Fruit fly (Drosophila melanogaster): ENCODE data around the gene CG14664.

The CG14664 gene

dm6 chr3R:5232197-5232607 lies 8.3 kb downstream of the CG14664 start, which contains the start of the genes Kat60 and Mms19:
Gene Kat60 (minus strand): TSS chr3R:5232209.
Gene Mms19 (plus strand): TSS chr3R:5232543.
- TF ChIP-seq pad (GFP tag; optimal IDR thresholded peaks at IDR 0.05): peak; percentile 58
- peak; percentile 93 for TF ChIP-seq toe (GFP tag; optimal IDR thresholded peaks at IDR 0.05)
- TF ChIP-seq CG7045 (GFP tag; optimal IDR thresholded peaks at IDR 0.05): peak; percentile 64
- TF ChIP-seq CG5204 (GFP tag; optimal IDR thresholded peaks at IDR 0.05): no peak
- no peak for TF ChIP-seq cnc (optimal IDR thresholded peaks at IDR 0.05)
- no peak for TF ChIP-seq cic (GFP tag; optimal IDR thresholded peaks at IDR 0.05)
- no peak for TF ChIP-seq kay (GFP tag; ENCODE audit: borderline replicate concordance)
- peak; percentile 17 for TF ChIP-seq Crg-1 (GFP tag; optimal IDR thresholded peaks at IDR 0.05)
- TF ChIP-seq CG33017 (tag; optimal IDR thresholded peaks at IDR 0.05): peak; percentile 44
- TF ChIP-seq Mnt (GFP tag; optimal IDR thresholded peaks at IDR 0.05): peak; percentile 80
- peak; percentile 56 for TF ChIP-seq CG11617 (GFP tag; optimal IDR thresholded peaks at IDR 0.05)
- peak; percentile 61 for TF ChIP-seq CG7101 (tag; optimal IDR thresholded peaks at IDR 0.05)
- TF ChIP-seq bab1 (GFP tag; optimal IDR thresholded peaks at IDR 0.05): peak; percentile 32
- TF ChIP-seq ovo (GFP tag; optimal IDR thresholded peaks at IDR 0.05): peak; percentile 62
- peak; percentile 59 for TF ChIP-seq Clk (GFP tag; optimal IDR thresholded peaks at IDR 0.05)
- no peak for TF ChIP-seq Hr96 (GFP tag; optimal IDR thresholded peaks at IDR 0.05)
- peak; percentile 43 for TF ChIP-seq CG12768 (GFP tag; optimal IDR thresholded peaks at IDR 0.05)
- peak; percentile 86 for TF ChIP-seq CG1620 (GFP tag; optimal IDR thresholded peaks at IDR 0.05)
- peak; percentile 91 for TF ChIP-seq CG14711 (tag; optimal IDR thresholded peaks at IDR 0.05)
- TF ChIP-seq tj (GFP tag; optimal IDR thresholded peaks at IDR 0.05): peak; percentile 76

- no peak for TF ChIP-seq Crg-1 (GFP tag; optimal IDR thresholded peaks at IDR 0.05)
- no peak for TF ChIP-seq Hr96 (GFP tag; optimal IDR thresholded peaks at IDR 0.05)
Observed at dm6 chr3R:5237215-5237614, 13.3 kb downstream of the CG14664 start, which contains the start of gene rtp. Gene rtp (minus strand): TSS chr3R:5237315.

DNA sequence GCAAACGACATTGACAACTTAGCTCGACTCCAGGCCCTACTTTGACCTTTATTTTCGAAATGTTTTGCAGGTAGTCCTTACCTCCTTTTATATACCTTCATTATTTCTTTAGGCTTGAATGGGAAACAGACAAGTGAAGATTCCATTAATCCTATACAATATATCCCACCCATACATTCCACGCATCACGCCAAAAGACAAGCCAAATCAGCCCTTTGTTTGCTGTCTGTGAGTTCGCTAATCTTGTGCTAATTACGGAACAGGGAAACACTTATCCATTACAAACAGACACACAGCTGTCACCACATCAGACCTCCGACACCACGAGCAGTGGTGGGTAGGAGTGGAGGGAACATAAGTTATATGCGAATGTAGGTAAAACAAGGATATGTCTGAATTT lies 16.8 kb downstream of the CG14664 start, which contains the start of gene CG33293:
Gene CG33293, minus strand, starts transcription at position 15 of the 400 bp plus-strand sequence.
- TF ChIP-seq CG33017 (tag; optimal IDR thresholded peaks at IDR 0.05) (no peak), Mnt (GFP tag; optimal IDR thresholded peaks at IDR 0.05) (no peak), toe (GFP tag; optimal IDR thresholded peaks at IDR 0.05) (no peak), CG5204 (GFP tag; optimal IDR thresholded peaks at IDR 0.05) (no peak)

dm6 chr3R:5246950-5247349 lies 23.0 kb downstream of the CG14664 start:
- TF ChIP-seq CG7045 (GFP tag; optimal IDR thresholded peaks at IDR 0.05): no peak
- no peak for TF ChIP-seq CG14711 (tag; optimal IDR thresholded peaks at IDR 0.05)
- TF ChIP-seq toe (GFP tag; optimal IDR thresholded peaks at IDR 0.05): no peak
- no peak for TF ChIP-seq kay (GFP tag; ENCODE audit: borderline replicate concordance)
- TF ChIP-seq Hr96 (GFP tag; optimal IDR thresholded peaks at IDR 0.05): no peak
- TF ChIP-seq cnc (optimal IDR thresholded peaks at IDR 0.05): no peak
- no peak for TF ChIP-seq CG1620 (GFP tag; optimal IDR thresholded peaks at IDR 0.05)
- no peak for TF ChIP-seq ovo (GFP tag; optimal IDR thresholded peaks at IDR 0.05)
- no peak for TF ChIP-seq pad (GFP tag; optimal IDR thresholded peaks at IDR 0.05)
- no peak for TF ChIP-seq tj (GFP tag; optimal IDR thresholded peaks at IDR 0.05)
- TF ChIP-seq CG12768 (GFP tag; optimal IDR thresholded peaks at IDR 0.05): no peak
- TF ChIP-seq CG5204 (GFP tag; optimal IDR thresholded peaks at IDR 0.05): no peak
- TF ChIP-seq cic (GFP tag; optimal IDR thresholded peaks at IDR 0.05): no peak
- no peak for TF ChIP-seq Clk (GFP tag; optimal IDR thresholded peaks at IDR 0.05)
- TF ChIP-seq Mnt (GFP tag; optimal IDR thresholded peaks at IDR 0.05): no peak
- TF ChIP-seq Crg-1 (GFP tag; optimal IDR thresholded peaks at IDR 0.05): no peak
- TF ChIP-seq bab1 (GFP tag; optimal IDR thresholded peaks at IDR 0.05): no peak
- no peak for TF ChIP-seq CG11617 (GFP tag; optimal IDR thresholded peaks at IDR 0.05)

- TF ChIP-seq kay (GFP tag; ENCODE audit: borderline replicate concordance): peak; percentile 93
- no peak for TF ChIP-seq pad (GFP tag; optimal IDR thresholded peaks at IDR 0.05)
Observed at dm6 chr3R:5249308-5249707, 25.4 kb downstream of the CG14664 start.

- TF ChIP-seq CG5204 (GFP tag; optimal IDR thresholded peaks at IDR 0.05) (no peak), CG11617 (GFP tag; optimal IDR thresholded peaks at IDR 0.05) (no peak), ovo (GFP tag; optimal IDR thresholded peaks at IDR 0.05) (no peak), pad (GFP tag; optimal IDR thresholded peaks at IDR 0.05) (no peak), kay (GFP tag; ENCODE audit: borderline replicate concordance) (no peak), CG1620 (GFP tag; optimal IDR thresholded peaks at IDR 0.05) (no peak), cic (GFP tag; optimal IDR thresholded peaks at IDR 0.05) (peak; percentile 61), cnc (optimal IDR thresholded peaks at IDR 0.05) (no peak), tj (GFP tag; optimal IDR thresholded peaks at IDR 0.05) (peak; percentile 48), CG7045 (GFP tag; optimal IDR thresholded peaks at IDR 0.05) (peak; percentile 37), Hr96 (GFP tag; optimal IDR thresholded peaks at IDR 0.05) (no peak), CG14711 (tag; optimal IDR thresholded peaks at IDR 0.05) (no peak), toe (GFP tag; optimal IDR thresholded peaks at IDR 0.05) (no peak), CG12768 (GFP tag; optimal IDR thresholded peaks at IDR 0.05) (peak; percentile 62), Crg-1 (GFP tag; optimal IDR thresholded peaks at IDR 0.05) (no peak), Mnt (GFP tag; optimal IDR thresholded peaks at IDR 0.05) (peak; percentile 12), bab1 (GFP tag; optimal IDR thresholded peaks at IDR 0.05) (no peak), CG33017 (tag; optimal IDR thresholded peaks at IDR 0.05) (no peak), CG7101 (tag; optimal IDR thresholded peaks at IDR 0.05) (peak; percentile 35), Clk (GFP tag; optimal IDR thresholded peaks at IDR 0.05) (no peak)
Observed at dm6 chr3R:5250530-5251242, 26.7 kb downstream of the CG14664 start.

All from whole organism, adult.